Worm (Caenorhabditis elegans): ENCODE results near the gene C41H7.9.

- TF ChIP-seq jun-1 (tag; optimal IDR thresholded peaks at IDR 0.05) (no peak), lin-39 (tag; optimal IDR thresholded peaks at IDR 0.05) (no peak), egl-27 (tag; optimal IDR thresholded peaks at IDR 0.05) (no peak), nfya-1 (tag; optimal IDR thresholded peaks at IDR 0.05; ENCODE audit: insufficient read depth) (no peak), nhr-237 (tag; optimal IDR thresholded peaks at IDR 0.05) (no peak), skn-1 (tag; optimal IDR thresholded peaks at IDR 0.05) (no peak), ceh-9 (tag; optimal IDR thresholded peaks at IDR 0.05) (no peak), mml-1 (tag; optimal IDR thresholded peaks at IDR 0.05) (no peak), fos-1 (tag; optimal IDR thresholded peaks at IDR 0.05) (no peak), ama-1 (optimal IDR thresholded peaks at IDR 0.05) (no peak), pqm-1 (tag; optimal IDR thresholded peaks at IDR 0.05) (no peak), zag-1 (tag; optimal IDR thresholded peaks at IDR 0.05) (no peak)
These were observed 9.8 kb downstream of the C41H7.9 start, which contains the start of gene lido-10 for ce11 chrII:3002211-3002610.

Measured in whole organism, L3 larva.